Worm (Caenorhabditis elegans) whole organism, young adult: Measurements from ENCODE around the gene F26A1.4.
A peak's percentile ranks its signal among the peaks of the same experiment; 100 is the strongest.

Experiments used
- B0261.1 ChIP-seq: sonication (generic microtip); optimal IDR thresholded peaks from 2 replicates; lab custom pipeline; 2016; ENCODE audit warnings: mild to moderate bottlenecking, missing genetic modification characterization, moderate library complexity, missing compliant biosample characterization
- D2030.7 ChIP-seq: fragments of 200-800 bp; sonication (Bioruptor generic); IDR thresholded peaks from 2 replicates; pipeline ENCODE4 v1.3.6; 2022; ENCODE audit warnings: missing genetic modification reagents, missing genetic modification characterization, missing compliant biosample characterization
- F23B12.7 ChIP-seq: sonication (generic microtip); optimal IDR thresholded peaks from 2 replicates; lab custom pipeline; 2017; ENCODE audit warnings: missing genetic modification characterization, mild to moderate bottlenecking, missing compliant biosample characterization, antibody characterized with exemption, moderate library complexity; ENCODE audit not compliant: insufficient read depth
- F49E8.2 ChIP-seq: sonication (generic microtip); optimal IDR thresholded peaks from 3 replicates; lab custom pipeline; 2017; ENCODE audit warnings: missing genetic modification characterization, mild to moderate bottlenecking, missing compliant biosample characterization, antibody characterized with exemption, moderate library complexity; ENCODE audit not compliant: insufficient read depth
- F57A8.1 ChIP-seq: fragments of 200-800 bp; sonication (Bioruptor generic); optimal IDR thresholded peaks from 2 replicates; lab custom pipeline; 2018; ENCODE audit warnings: mild to moderate bottlenecking, missing genetic modification characterization, moderate library complexity, missing compliant biosample characterization
- K11D2.4 ChIP-seq: fragments of 200-800 bp; sonication (Bioruptor generic); IDR thresholded peaks from 2 replicates; pipeline ENCODE4 v1.3.6; 2022; ENCODE audit warnings: missing genetic modification reagents, missing genetic modification characterization, missing compliant biosample characterization
- K12H6.12 ChIP-seq: fragments of 200-800 bp; sonication (Bioruptor generic); optimal IDR thresholded peaks from 2 replicates; lab custom pipeline; 2018; ENCODE audit warnings: mild to moderate bottlenecking, missing genetic modification characterization, missing compliant biosample characterization
- Y53F4B.3 ChIP-seq: fragments of 200-800 bp; sonication (Bioruptor generic); IDR thresholded peaks from 2 replicates; pipeline ENCODE4 v1.3.6; 2022; ENCODE audit warnings: missing genetic modification reagents, missing genetic modification characterization, missing compliant biosample characterization
- Y53G8AR.9 ChIP-seq: fragments of 200-800 bp; sonication (Bioruptor generic); conservative IDR thresholded peaks from 2 replicates; pipeline ENCODE4 v1.3.6; 2022; ENCODE audit warnings: missing genetic modification reagents, missing genetic modification characterization, missing compliant biosample characterization
- ama-1 ChIP-seq, 3 experiments: fragments of 150-350 bp in 1 of 3; sonication (generic microtip) in 2 of 3; optimal IDR thresholded peaks; 2 replicates each; lab custom pipeline; 2014 to 2018; ENCODE audit warnings: missing biosample characterization in 2 of 3, missing genetic modification characterization in 2 of 3, missing genetic modification reagents in 2 of 3
- aptf-2 ChIP-seq: fragments of 200-800 bp; sonication (Bioruptor generic); conservative IDR thresholded peaks from 2 replicates; pipeline ENCODE4 v1.3.6; 2022; ENCODE audit warnings: missing genetic modification reagents, missing genetic modification characterization, missing compliant biosample characterization
- atf-7 ChIP-seq: sonication (generic microtip); optimal IDR thresholded peaks from 2 replicates; lab custom pipeline; 2017; ENCODE audit warnings: mild to moderate bottlenecking, missing genetic modification characterization, missing compliant biosample characterization
- attf-5 ChIP-seq: fragments of 200-800 bp; sonication (Bioruptor generic); optimal IDR thresholded peaks from 2 replicates; lab custom pipeline; 2018; ENCODE audit warnings: mild to moderate bottlenecking, missing genetic modification characterization, missing compliant biosample characterization
- attf-6 ChIP-seq: fragments of 200-800 bp; sonication (Bioruptor generic); IDR thresholded peaks from 2 replicates; pipeline ENCODE4 v1.3.6; 2022; ENCODE audit warnings: missing genetic modification reagents, missing genetic modification characterization, missing compliant biosample characterization
- bed-1 ChIP-seq: fragments of 200-800 bp; sonication (Bioruptor generic); IDR thresholded peaks from 2 replicates; pipeline ENCODE4 v1.3.6; 2022; ENCODE audit warnings: missing genetic modification reagents, missing genetic modification characterization, missing compliant biosample characterization
- ceh-100 ChIP-seq: fragments of 200-800 bp; sonication (Bioruptor generic); IDR thresholded peaks from 2 replicates; pipeline ENCODE4 v1.3.6; 2022; ENCODE audit warnings: missing genetic modification reagents, missing genetic modification characterization, missing compliant biosample characterization
- dox-1 ChIP-seq: fragments of 200-800 bp; sonication (Bioruptor generic); IDR thresholded peaks from 2 replicates; pipeline ENCODE4 v1.3.6; 2022; ENCODE audit warnings: missing genetic modification reagents, missing genetic modification characterization, missing compliant biosample characterization
- dpl-1 ChIP-seq: fragments of 150-350 bp; optimal IDR thresholded peaks from 2 replicates; lab custom pipeline; 2014; ENCODE audit warnings: missing biosample characterization, missing genetic modification reagents, missing genetic modification characterization
- efl-1 ChIP-seq: fragments of 150-350 bp; optimal IDR thresholded peaks from 2 replicates; lab custom pipeline; 2014; ENCODE audit warnings: missing biosample characterization, missing genetic modification reagents, missing genetic modification characterization
- ekl-4 ChIP-seq: fragments of 200-800 bp; sonication (Bioruptor generic); IDR thresholded peaks from 2 replicates; pipeline ENCODE4 v1.3.6; 2022; ENCODE audit warnings: missing genetic modification reagents, missing genetic modification characterization, missing compliant biosample characterization
- hrde-1 ChIP-seq: sonication (generic microtip); optimal IDR thresholded peaks from 2 replicates; lab custom pipeline; 2016; ENCODE audit warnings: missing genetic modification characterization, mild to moderate bottlenecking, missing compliant biosample characterization, moderate library complexity, missing genotype, missing genetic modification reagents, borderline replicate concordance
- hsf-1 ChIP-seq: fragments of 200-800 bp; sonication (Bioruptor generic); IDR thresholded peaks from 2 replicates; pipeline ENCODE4 v1.3.6; 2022; ENCODE audit warnings: missing genetic modification reagents, missing genetic modification characterization, missing compliant biosample characterization
- lsy-27 ChIP-seq: sonication (generic microtip); optimal IDR thresholded peaks from 2 replicates; lab custom pipeline; 2017; ENCODE audit warnings: missing genetic modification characterization, mild to moderate bottlenecking, missing compliant biosample characterization, antibody characterized with exemption, missing genotype, borderline replicate concordance; ENCODE audit not compliant: insufficient read depth
- madf-3 ChIP-seq: fragments of 200-800 bp; sonication (Bioruptor generic); IDR thresholded peaks from 2 replicates; pipeline ENCODE4 v1.3.6; 2022; ENCODE audit warnings: missing genetic modification reagents, missing genetic modification characterization, missing compliant biosample characterization
- madf-6 ChIP-seq: fragments of 200-800 bp; sonication (Bioruptor generic); IDR thresholded peaks from 2 replicates; pipeline ENCODE4 v1.3.6; 2022; ENCODE audit warnings: missing genetic modification reagents, missing genetic modification characterization, missing compliant biosample characterization
- madf-8 ChIP-seq: fragments of 200-800 bp; sonication (Bioruptor generic); conservative IDR thresholded peaks from 2 replicates; pipeline ENCODE4 v1.3.6; 2022; ENCODE audit warnings: missing genetic modification reagents, missing genetic modification characterization, missing compliant biosample characterization
- nfya-1 ChIP-seq: sonication (generic microtip); optimal IDR thresholded peaks from 2 replicates; lab custom pipeline; 2017; ENCODE audit warnings: antibody characterized with exemption, missing compliant biosample characterization, missing genetic modification characterization, borderline replicate concordance; ENCODE audit not compliant: insufficient read depth
- nhr-120 ChIP-seq: fragments of 200-800 bp; sonication (Bioruptor generic); IDR thresholded peaks from 2 replicates; pipeline ENCODE4 v1.3.6; 2022; ENCODE audit warnings: missing genetic modification characterization, missing compliant biosample characterization
- nhr-179 ChIP-seq: sonication (generic microtip); optimal IDR thresholded peaks from 2 replicates; lab custom pipeline; 2016; ENCODE audit warnings: mild to moderate bottlenecking, missing genetic modification characterization, missing compliant biosample characterization
- nhr-80 ChIP-seq: sonication (generic microtip); optimal IDR thresholded peaks from 2 replicates; lab custom pipeline; 2016; ENCODE audit warnings: missing genetic modification characterization, missing compliant biosample characterization
- rcor-1 ChIP-seq: fragments of 200-800 bp; sonication (Bioruptor generic); IDR thresholded peaks from 2 replicates; pipeline ENCODE4 v1.3.6; 2022; ENCODE audit warnings: missing genetic modification reagents, missing genetic modification characterization, missing compliant biosample characterization
- sdz-38 ChIP-seq: sonication (generic microtip); optimal IDR thresholded peaks from 2 replicates; lab custom pipeline; 2016; ENCODE audit warnings: missing genotype, missing genetic modification characterization, missing compliant biosample characterization
- snpc-1.1 ChIP-seq: sonication (generic microtip); optimal IDR thresholded peaks from 2 replicates; lab custom pipeline; 2017; ENCODE audit warnings: missing genetic modification characterization, mild to moderate bottlenecking, missing compliant biosample characterization, antibody characterized with exemption, moderate library complexity, missing genotype, missing genetic modification reagents; ENCODE audit not compliant: insufficient read depth
- snpc-1.3 ChIP-seq: sonication (generic microtip); optimal IDR thresholded peaks from 2 replicates; lab custom pipeline; 2017; ENCODE audit warnings: missing genetic modification characterization, mild to moderate bottlenecking, missing compliant biosample characterization, antibody characterized with exemption, moderate library complexity, missing genotype, missing genetic modification reagents; ENCODE audit not compliant: insufficient read depth
- snpc-3.4 ChIP-seq: sonication (generic microtip); optimal IDR thresholded peaks from 2 replicates; lab custom pipeline; 2017; ENCODE audit warnings: missing genetic modification characterization, mild to moderate bottlenecking, missing compliant biosample characterization, antibody characterized with exemption, moderate library complexity, missing genotype, missing genetic modification reagents
- zim-3 ChIP-seq: sonication (generic microtip); optimal IDR thresholded peaks from 2 replicates; lab custom pipeline; 2017; ENCODE audit warnings: mild to moderate bottlenecking, missing genetic modification characterization, moderate library complexity, missing compliant biosample characterization
- ztf-25 ChIP-seq: fragments of 200-800 bp; sonication (Bioruptor generic); IDR thresholded peaks from 2 replicates; pipeline ENCODE4 v1.3.6; 2022; ENCODE audit warnings: missing genetic modification reagents, missing genetic modification characterization, missing compliant biosample characterization
- ztf-26 ChIP-seq: sonication (generic microtip); optimal IDR thresholded peaks from 2 replicates; lab custom pipeline; 2017; ENCODE audit warnings: missing genetic modification characterization, missing compliant biosample characterization

Gene F26A1.4

DNA sequence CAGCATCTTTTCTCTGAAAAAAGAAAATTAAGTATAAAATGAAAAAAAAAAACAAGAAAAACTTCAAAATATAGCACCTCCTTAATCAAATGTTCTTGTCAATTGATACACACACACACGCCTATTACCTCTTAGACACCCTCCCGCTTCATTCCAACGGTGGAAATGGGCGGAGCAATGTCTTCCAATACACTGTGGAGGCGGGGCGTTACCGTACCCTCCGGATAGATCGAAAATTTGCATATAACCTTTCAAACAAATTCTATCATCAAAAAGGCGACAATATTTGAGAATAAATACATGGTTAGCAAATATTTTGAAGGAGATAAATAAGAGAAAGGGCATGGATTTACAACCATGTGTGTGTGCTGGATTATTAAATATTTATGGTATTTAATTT lies 9.3 kb upstream of the F26A1.4 start:
- TF ChIP-seq snpc-3.4 (tag; lab: Kevin White, UChicago), result peak; percentile 26
- peak; percentile 31; the same call in 1 of the 2 replicates for TF ChIP-seq ekl-4 (GFP tag; lab: Robert Waterston, UW)
- TF ChIP-seq hsf-1 (GFP tag; lab: Robert Waterston, UW), result peak; percentile 18; the same call in 1 of the 2 replicates
- peak; percentile 28 for TF ChIP-seq attf-5 (GFP tag; lab: Kevin White, UChicago)
- peak; percentile 47; the same call in 1 of the 2 replicates for TF ChIP-seq madf-6 (GFP tag; lab: Robert Waterston, UW)
- TF ChIP-seq zim-3 (tag; lab: Kevin White, UChicago), result no peak
- no peak for TF ChIP-seq aptf-2
- TF ChIP-seq madf-3 (GFP tag; lab: Robert Waterston, UW), result 0 out of 2 replicates have a peak, but pooled peaks have one; percentile 42
- no peak for TF ChIP-seq K12H6.12 (tag; lab: Kevin White, UChicago)

DNA sequence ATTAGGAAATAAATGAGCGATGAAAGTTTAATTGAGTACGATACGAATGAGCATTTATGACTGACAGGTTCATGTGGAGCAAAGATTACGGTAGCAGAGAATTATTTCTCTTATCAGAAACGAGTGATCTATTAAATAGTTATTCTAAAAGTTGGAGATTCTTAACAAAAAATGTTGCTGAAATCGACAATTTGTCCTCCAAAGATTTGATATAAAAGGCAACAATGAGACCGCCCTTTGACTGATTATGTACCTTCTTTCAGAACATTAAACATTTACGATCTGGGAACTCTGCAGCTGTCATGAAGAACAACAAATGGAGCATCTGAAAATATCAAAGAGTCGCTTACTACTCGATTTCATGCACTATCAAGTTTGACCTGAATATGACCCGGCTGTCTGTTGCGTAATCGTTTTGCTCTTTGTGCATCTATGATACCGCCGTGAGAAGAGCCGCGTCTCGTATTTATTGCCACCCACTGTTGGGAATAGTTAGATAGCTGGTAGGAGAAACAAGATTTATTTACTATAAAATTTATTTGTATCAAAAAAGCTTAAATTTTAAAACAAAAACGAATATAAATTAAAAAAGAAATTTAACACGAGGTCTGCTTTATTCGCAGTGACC lies 7.7 kb upstream of the F26A1.4 start, which contains the start of gene pal-1:
Gene pal-1, minus strand, starts transcription at position 51 of the 628 bp plus-strand sequence.
- no peak for TF ChIP-seq ceh-100 (GFP tag; lab: Robert Waterston, UW)

DNA sequence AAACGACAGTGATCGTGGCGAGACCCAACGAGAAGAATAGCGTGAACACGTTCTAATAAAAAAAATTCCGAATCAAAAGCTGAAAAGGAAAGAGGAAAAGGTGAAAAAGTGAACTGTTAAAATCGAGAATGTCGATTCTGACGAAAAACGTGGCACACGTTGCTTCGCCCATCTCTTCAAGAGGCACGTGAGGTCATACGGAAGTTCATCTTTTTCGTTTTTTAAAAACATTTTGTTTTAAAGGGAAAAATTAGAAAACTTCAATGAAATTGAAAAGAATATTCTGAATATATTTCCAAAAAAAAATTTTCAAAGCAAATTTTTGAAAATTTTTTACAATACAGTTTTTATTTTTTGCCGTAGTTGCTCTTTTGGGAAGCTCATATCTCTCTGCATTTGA lies 6.1 kb upstream of the F26A1.4 start, which contains the start of gene C38D4.7:
Gene C38D4.7, minus strand, starts transcription at position 101 of the 400 bp plus-strand sequence.
- no peak for TF ChIP-seq lsy-27 (tag; lab: Kevin White, UChicago)
- no peak for TF ChIP-seq madf-8 (GFP tag; lab: Robert Waterston, UW)
- TF ChIP-seq Y53F4B.3 (GFP tag; lab: Robert Waterston, UW), result no peak
- TF ChIP-seq sdz-38 (tag; lab: Kevin White, UChicago), result no peak
- no peak for TF ChIP-seq snpc-1.3 (tag; lab: Kevin White, UChicago)
- TF ChIP-seq hsf-1 (GFP tag; lab: Robert Waterston, UW), result no peak
- no peak for TF ChIP-seq bed-1
- no peak for TF ChIP-seq B0261.1 (tag; lab: Kevin White, UChicago)

- TF ChIP-seq nhr-80 (no peak), ztf-26 (no peak), snpc-1.1 (no peak), ztf-25 (GFP tag; lab: Robert Waterston, UW) (no peak), madf-6 (GFP tag; lab: Robert Waterston, UW) (no peak), ama-1 (optimal IDR thresholded peaks at IDR 0.05; lab: Kevin White, UChicago) (no peak), ama-1 (GFP tag; optimal IDR thresholded peaks at IDR 0.05; lab: Kevin White, UChicago) (no peak), dpl-1 (no peak), hrde-1 (tag; lab: Kevin White, UChicago) (no peak)
- TF ChIP-seq, all 124 proteins: peak for 0
Measured at ce11 chrIII:4814730-4815129, 2.6 kb upstream of the F26A1.4 start, which contains the start of gene arl-6. Gene arl-6, minus strand, starts transcription at chrIII:4814830.

DNA sequence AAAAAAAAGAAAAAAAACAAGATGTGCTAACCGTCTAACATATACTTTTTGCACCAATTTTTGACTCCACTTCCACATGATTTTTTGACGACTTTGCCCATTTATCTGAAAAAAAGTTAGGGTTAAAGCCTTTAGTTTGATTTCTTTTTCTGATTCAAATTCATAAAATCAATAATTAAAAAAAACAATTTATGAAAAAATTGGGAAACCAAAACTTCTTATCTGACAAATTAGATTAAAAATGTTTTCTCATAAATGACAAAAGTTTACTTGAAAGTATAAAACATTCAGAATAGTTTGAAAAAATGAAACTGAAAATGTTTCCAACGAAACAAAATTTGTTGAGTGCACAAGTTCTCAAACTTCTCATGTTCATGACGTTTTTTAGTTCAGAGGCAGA lies 2.5 kb downstream of the F26A1.4 start, which contains the start of gene F26A1.7:
Gene F26A1.7, minus strand, starts transcription at position 101 of the 400 bp plus-strand sequence.
- TF ChIP-seq nfya-1 (tag; lab: Kevin White, UChicago) (no peak), rcor-1 (GFP tag; lab: Robert Waterston, UW) (no peak), atf-7 (tag; lab: Kevin White, UChicago) (no peak), nhr-80 (no peak), F57A8.1 (GFP tag; lab: Kevin White, UChicago) (no peak), attf-6 (GFP tag; lab: Robert Waterston, UW) (no peak), F23B12.7 (tag; lab: Kevin White, UChicago) (no peak), efl-1 (no peak), Y53G8AR.9 (GFP tag; lab: Robert Waterston, UW) (no peak), K11D2.4 (GFP tag; lab: Robert Waterston, UW) (no peak), D2030.7 (no peak), F49E8.2 (tag; lab: Kevin White, UChicago) (no peak), ama-1 (optimal IDR thresholded peaks at IDR 0.05; lab: Kevin White, UChicago) (no peak), ama-1 (GFP tag; optimal IDR thresholded peaks at IDR 0.05; lab: Kevin White, UChicago) (no peak), madf-3 (GFP tag; lab: Robert Waterston, UW) (no peak), nhr-120 (GFP tag; lab: Robert Waterston, UW) (no peak), nhr-179 (tag; lab: Kevin White, UChicago) (no peak), madf-8 (GFP tag; lab: Robert Waterston, UW) (no peak), dox-1 (GFP tag; lab: Robert Waterston, UW) (no peak)
